Worm (Caenorhabditis elegans): ENCODE measurements around the gene hen-1.

- TF ChIP-seq K11D2.4 (GFP tag; IDR thresholded peaks at IDR 0.05) (no peak), attf-3 (GFP tag; conservative IDR thresholded peaks at IDR 0.05) (no peak), ZK185.1 (tag; optimal IDR thresholded peaks at IDR 0.05; ENCODE audit: poor library complexity, severe bottlenecking) (no peak), unc-62 (GFP tag; optimal IDR thresholded peaks at IDR 0.05) (no peak), ztf-26 (tag; optimal IDR thresholded peaks at IDR 0.05) (no peak), B0019.2 (GFP tag; conservative IDR thresholded peaks at IDR 0.05) (no peak), nhr-179 (tag; optimal IDR thresholded peaks at IDR 0.05) (no peak)
Observed at ce11 chrX:7149670-7150069, 32.9 kb upstream of the hen-1 start.

Measured in whole organism, young adult.